Fruit fly (Drosophila melanogaster) whole organism, embryonic: Measurements from ENCODE around the gene twf.

Experiments used
- Abd-B ChIP-seq: fragments of 200-800 bp; sonication (Bioruptor generic); optimal IDR thresholded peaks from 2 replicates; lab custom pipeline; 2018; ENCODE audit warnings: missing biosample characterization, mild to moderate bottlenecking, missing genetic modification characterization, moderate library complexity
- CG1024 ChIP-seq: fragments of 200-800 bp; sonication (Bioruptor generic); IDR thresholded peaks from 2 replicates; pipeline ENCODE4 v1.3.6; 2022; ENCODE audit warnings: missing biosample characterization, missing genetic modification characterization
- CG10565 ChIP-seq: fragments of 200-800 bp; sonication (Bioruptor generic); optimal IDR thresholded peaks from 3 replicates; lab custom pipeline; 2016; ENCODE audit warnings: missing biosample characterization, mild to moderate bottlenecking, missing genetic modification characterization
- CG11085 ChIP-seq: fragments of 200-800 bp; sonication (Bioruptor generic); IDR thresholded peaks from 2 replicates; pipeline ENCODE4 v1.3.6; 2022; ENCODE audit warnings: missing biosample characterization, missing genetic modification characterization
- CG11247 ChIP-seq: fragments of 200-800 bp; sonication (Bioruptor generic); IDR thresholded peaks from 2 replicates; pipeline ENCODE4 v1.3.6; 2022; ENCODE audit warnings: missing biosample characterization, missing genetic modification characterization
- CG13894 ChIP-seq: fragments of 200-800 bp; sonication (Bioruptor generic); optimal IDR thresholded peaks from 3 replicates; lab custom pipeline; 2018; ENCODE audit warnings: missing biosample characterization, mild to moderate bottlenecking, missing genetic modification characterization, moderate library complexity
- CG1647 ChIP-seq: fragments of 200-800 bp; sonication (Bioruptor generic); optimal IDR thresholded peaks from 3 replicates; lab custom pipeline; 2016; ENCODE audit warnings: missing biosample characterization, missing genetic modification characterization
- CG17186 ChIP-seq: fragments of 200-800 bp; sonication (Bioruptor generic); optimal IDR thresholded peaks from 3 replicates; lab custom pipeline; 2017; ENCODE audit warnings: missing biosample characterization, missing genetic modification reagents, missing genetic modification characterization
- CG17359 ChIP-seq: fragments of 200-800 bp; sonication (Bioruptor generic); optimal IDR thresholded peaks from 3 replicates; lab custom pipeline; 2018; ENCODE audit warnings: missing biosample characterization, mild to moderate bottlenecking, missing genetic modification characterization, moderate library complexity
- CG17361 ChIP-seq: fragments of 200-800 bp; sonication (Bioruptor generic); IDR thresholded peaks from 3 replicates; pipeline ENCODE4 v1.3.6; 2022; ENCODE audit warnings: missing biosample characterization, missing genetic modification characterization
- CG32767 ChIP-seq: fragments of 200-800 bp; sonication (Bioruptor generic); IDR thresholded peaks from 2 replicates; pipeline ENCODE4 v1.3.6; 2022; ENCODE audit warnings: missing biosample characterization, missing genetic modification characterization
- CG4328 ChIP-seq: fragments of 200-800 bp; sonication (Bioruptor generic); optimal IDR thresholded peaks from 3 replicates; lab custom pipeline; 2017; ENCODE audit warnings: missing biosample characterization, missing genetic modification reagents, missing genetic modification characterization
- CG4360 ChIP-seq: fragments of 200-800 bp; sonication (Bioruptor generic); IDR thresholded peaks from 2 replicates; pipeline ENCODE4 v1.3.6; 2022; ENCODE audit warnings: missing biosample characterization, missing genetic modification characterization
- CG6765 ChIP-seq: fragments of 200-800 bp; sonication (Bioruptor generic); optimal IDR thresholded peaks from 3 replicates; lab custom pipeline; 2017; ENCODE audit warnings: missing biosample characterization, mild to moderate bottlenecking, missing genetic modification characterization
- CG6854 ChIP-seq: fragments of 200-800 bp; sonication (Bioruptor generic); optimal IDR thresholded peaks from 3 replicates; lab custom pipeline; 2017; ENCODE audit warnings: missing biosample characterization, mild to moderate bottlenecking, missing genetic modification characterization
- CG7556 ChIP-seq: fragments of 200-800 bp; sonication (Bioruptor generic); optimal IDR thresholded peaks from 2 replicates; lab custom pipeline; 2017; ENCODE audit warnings: missing biosample characterization, mild to moderate bottlenecking, missing genetic modification characterization
- CG7745 ChIP-seq: fragments of 200-800 bp; sonication (Bioruptor generic); optimal IDR thresholded peaks from 2 replicates; lab custom pipeline; 2018; ENCODE audit warnings: missing biosample characterization, mild to moderate bottlenecking, missing genetic modification characterization, moderate library complexity
- CG8765 ChIP-seq: fragments of 200-800 bp; sonication (Bioruptor generic); IDR thresholded peaks from 2 replicates; pipeline ENCODE4 v1.3.6; 2022; ENCODE audit warnings: missing biosample characterization, missing genetic modification characterization
- CoRest ChIP-seq: fragments of 200-800 bp; sonication (Bioruptor generic); optimal IDR thresholded peaks from 3 replicates; lab custom pipeline; 2018; ENCODE audit warnings: missing biosample characterization, mild to moderate bottlenecking, missing genetic modification characterization, moderate library complexity
- Dip2 ChIP-seq: fragments of 200-800 bp; sonication (Bioruptor generic); IDR thresholded peaks from 2 replicates; pipeline ENCODE4 v1.3.6; 2022; ENCODE audit warnings: missing biosample characterization, missing genetic modification characterization
- E2f2 ChIP-seq: fragments of 200-800 bp; sonication (Bioruptor generic); IDR thresholded peaks from 2 replicates; pipeline ENCODE4 v1.3.6; 2022; ENCODE audit warnings: missing biosample characterization, missing genetic modification characterization
- Hr39 ChIP-seq: fragments of >200 bp; optimal IDR thresholded peaks from 2 replicates; lab custom pipeline; 2017
- Hr78 ChIP-seq, 2 experiments: fragments of 200-800 bp in 1 of 2; fragments of >200 bp in 1 of 2; sonication (Bioruptor generic) in 1 of 2; optimal IDR thresholded peaks; 2 replicates each; lab custom pipeline; 2017 to 2019; ENCODE audit warnings: missing biosample characterization in 2 of 2, missing genetic modification characterization in 2 of 2, mild to moderate bottlenecking in 1 of 2, moderate library complexity in 1 of 2
- Lim3 ChIP-seq: fragments of 200-800 bp; sonication (Bioruptor generic); IDR thresholded peaks from 2 replicates; pipeline ENCODE4 v1.3.6; 2022; ENCODE audit warnings: missing biosample characterization, missing genetic modification characterization
- Lpt ChIP-seq: fragments of >200 bp; optimal IDR thresholded peaks from 2 replicates; lab custom pipeline; 2018; ENCODE audit warnings: missing biosample characterization, missing genetic modification characterization
- Meics ChIP-seq: fragments of 200-800 bp; sonication (Bioruptor generic); optimal IDR thresholded peaks from 2 replicates; lab custom pipeline; 2017; ENCODE audit warnings: missing biosample characterization, mild to moderate bottlenecking, missing genetic modification characterization
- NK7.1 ChIP-seq: fragments of 200-800 bp; sonication (Bioruptor generic); optimal IDR thresholded peaks from 3 replicates; lab custom pipeline; 2016; ENCODE audit warnings: missing biosample characterization, missing genetic modification characterization
- Nf-YB ChIP-seq: fragments of 200-800 bp; sonication (Bioruptor generic); optimal IDR thresholded peaks from 3 replicates; lab custom pipeline; 2019; ENCODE audit warnings: missing biosample characterization, mild to moderate bottlenecking, missing genetic modification characterization, moderate library complexity
- Opbp ChIP-seq: fragments of 200-800 bp; sonication (Bioruptor generic); IDR thresholded peaks from 3 replicates; pipeline ENCODE4 v1.3.6; 2022; ENCODE audit warnings: missing biosample characterization, missing genetic modification characterization; ENCODE audit not compliant: partially characterized antibody
- Side ChIP-seq: fragments of 200-800 bp; sonication (Bioruptor generic); optimal IDR thresholded peaks from 2 replicates; lab custom pipeline; 2016; ENCODE audit warnings: missing biosample characterization, missing genetic modification characterization
- Six4 ChIP-seq: fragments of 200-800 bp; sonication (Bioruptor generic); optimal IDR thresholded peaks from 2 replicates; lab custom pipeline; 2016; ENCODE audit warnings: missing biosample characterization, missing genetic modification characterization
- Sox102F ChIP-seq: fragments of 200-800 bp; sonication (Bioruptor generic); optimal IDR thresholded peaks from 2 replicates; lab custom pipeline; 2018; ENCODE audit warnings: missing biosample characterization, mild to moderate bottlenecking, missing genetic modification characterization, moderate library complexity
- al ChIP-seq: fragments of 200-800 bp; sonication (Bioruptor generic); IDR thresholded peaks from 2 replicates; pipeline ENCODE4 v1.3.6; 2022; ENCODE audit warnings: missing biosample characterization, missing genetic modification characterization
- chm ChIP-seq: fragments of 200-800 bp; sonication (Bioruptor generic); IDR thresholded peaks from 2 replicates; pipeline ENCODE4 v1.3.6; 2022; ENCODE audit warnings: missing biosample characterization, missing genetic modification characterization
- da ChIP-seq: fragments of 200-800 bp; sonication (Bioruptor generic); optimal IDR thresholded peaks from 2 replicates; lab custom pipeline; 2016; ENCODE audit warnings: missing biosample characterization, missing genetic modification characterization
- dmrt11E ChIP-seq: fragments of 200-800 bp; sonication (Bioruptor generic); optimal IDR thresholded peaks from 3 replicates; lab custom pipeline; 2018; ENCODE audit warnings: missing biosample characterization, mild to moderate bottlenecking, missing genetic modification characterization, moderate library complexity
- fru ChIP-seq: fragments of >200 bp; optimal IDR thresholded peaks from 2 replicates; lab custom pipeline; 2017
- ftz-f1 ChIP-seq: fragments of 200-800 bp; sonication (Bioruptor generic); optimal IDR thresholded peaks from 2 replicates; lab custom pipeline; 2016; ENCODE audit warnings: missing biosample characterization, missing genetic modification characterization
- gcm2 ChIP-seq: fragments of 200-800 bp; sonication (Bioruptor generic); optimal IDR thresholded peaks from 2 replicates; lab custom pipeline; 2016; ENCODE audit warnings: missing biosample characterization, missing genetic modification characterization
- gem ChIP-seq: fragments of 200-800 bp; sonication (Bioruptor generic); optimal IDR thresholded peaks from 2 replicates; lab custom pipeline; 2019; ENCODE audit warnings: missing biosample characterization, mild to moderate bottlenecking, missing genetic modification characterization, moderate library complexity
- gt ChIP-seq: fragments of 200-800 bp; sonication (Bioruptor generic); IDR thresholded peaks from 2 replicates; pipeline ENCODE4 v1.3.6; 2022; ENCODE audit warnings: missing biosample characterization, missing genetic modification characterization
- hbn ChIP-seq: fragments of 200-800 bp; sonication (Bioruptor generic); IDR thresholded peaks from 2 replicates; pipeline ENCODE4 v1.3.6; 2022; ENCODE audit warnings: missing biosample characterization, missing genetic modification characterization; ENCODE audit not compliant: partially characterized antibody
- lab ChIP-seq: fragments of 200-800 bp; sonication (Bioruptor generic); optimal IDR thresholded peaks from 3 replicates; lab custom pipeline; 2017; ENCODE audit warnings: missing biosample characterization, missing genetic modification characterization, mild to moderate bottlenecking, moderate library complexity, missing genetic modification reagents
- nerfin-1 ChIP-seq: fragments of 200-800 bp; sonication (Bioruptor generic); optimal IDR thresholded peaks from 3 replicates; lab custom pipeline; 2019; ENCODE audit warnings: missing biosample characterization, mild to moderate bottlenecking, missing genetic modification characterization, moderate library complexity
- p53 ChIP-seq: fragments of 200-800 bp; sonication (Bioruptor generic); optimal IDR thresholded peaks from 2 replicates; lab custom pipeline; 2016; ENCODE audit warnings: missing biosample characterization, missing genetic modification characterization
- run ChIP-seq: fragments of 200-800 bp; sonication (Bioruptor generic); optimal IDR thresholded peaks from 3 replicates; lab custom pipeline; 2018; ENCODE audit warnings: missing biosample characterization, mild to moderate bottlenecking, missing genetic modification characterization
- sens ChIP-seq: fragments of 200-800 bp; sonication (Bioruptor generic); peaks from one replicate; lab custom pipeline; 2016; ENCODE audit warnings: missing biosample characterization, missing genetic modification characterization
- seq ChIP-seq: fragments of 200-800 bp; sonication (Bioruptor generic); IDR thresholded peaks from 2 replicates; pipeline ENCODE4 v1.3.6; 2022; ENCODE audit warnings: missing biosample characterization, missing genetic modification characterization
- sim ChIP-seq: fragments of 200-800 bp; sonication (Bioruptor generic); IDR thresholded peaks from 2 replicates; pipeline ENCODE4 v1.3.6; 2022; ENCODE audit warnings: missing biosample characterization, missing genetic modification characterization
- sima ChIP-seq: fragments of 200-800 bp; sonication (Bioruptor generic); optimal IDR thresholded peaks from 2 replicates; lab custom pipeline; 2016; ENCODE audit warnings: missing biosample characterization, missing genetic modification characterization
- tin ChIP-seq: fragments of 200-800 bp; sonication (Bioruptor generic); optimal IDR thresholded peaks from 3 replicates; lab custom pipeline; 2016; ENCODE audit warnings: missing biosample characterization, missing genetic modification characterization
- tx ChIP-seq: fragments of 200-800 bp; sonication (Bioruptor generic); optimal IDR thresholded peaks from 2 replicates; lab custom pipeline; 2016; ENCODE audit warnings: missing biosample characterization, missing genetic modification characterization
- wek ChIP-seq: fragments of 200-800 bp; sonication (Bioruptor generic); optimal IDR thresholded peaks from 3 replicates; lab custom pipeline; 2018; ENCODE audit warnings: missing biosample characterization, mild to moderate bottlenecking, missing genetic modification characterization, moderate library complexity

The twf gene

dm6 chr3R:14077026-14077425, 45.4 kb upstream of the twf start (continued):
- TF ChIP-seq chm (no peak; the same call in 1 of the 2 replicates), Side (GFP tag; lab: Kevin White, UChicago) (no peak), CG10565 (GFP tag; lab: Kevin White, UChicago) (no peak), CG32767 (GFP tag; lab: Robert Waterston, UW) (no peak), CG4360 (GFP tag; lab: Robert Waterston, UW) (no peak), Opbp (no peak), Hr78 (GFP tag; optimal IDR thresholded peaks at IDR 0.05; lab: Kevin White, UChicago) (no peak), CG6854 (GFP tag; lab: Kevin White, UChicago) (peak; percentile 23), tx (GFP tag; lab: Kevin White, UChicago) (no peak), CoRest (tag; lab: Kevin White, UChicago) (peak; percentile 8), CG8765 (no peak), da (GFP tag; lab: Kevin White, UChicago) (no peak), CG17361 (GFP tag; lab: Robert Waterston, UW) (0 out of 3 replicates have a peak, but pooled peaks have one; percentile 15), sim (GFP tag; lab: Robert Waterston, UW) (no peak), NK7.1 (GFP tag; lab: Kevin White, UChicago) (no peak), dmrt11E (tag; lab: Kevin White, UChicago) (no peak), sima (GFP tag; lab: Kevin White, UChicago) (no peak), nerfin-1 (tag; lab: Kevin White, UChicago) (no peak), seq (GFP tag; lab: Robert Waterston, UW) (no peak), gt (no peak), Lim3 (no peak), Dip2 (no peak), CG13894 (tag; lab: Kevin White, UChicago) (no peak), CG17359 (peak; percentile 59), CG1647 (GFP tag; lab: Kevin White, UChicago) (no peak), CG6765 (no peak), hbn (GFP tag; lab: Robert Waterston, UW) (no peak), tin (GFP tag; lab: Kevin White, UChicago) (peak; percentile 49), lab (GFP tag; lab: Kevin White, UChicago) (peak; percentile 77), Sox102F (GFP tag; lab: Kevin White, UChicago) (peak; percentile 37), run (tag; lab: Kevin White, UChicago) (no peak), al (GFP tag; lab: Robert Waterston, UW) (no peak), Nf-YB (GFP tag; lab: Kevin White, UChicago) (no peak), sens (peak; percentile 83), E2f2 (GFP tag; lab: Robert Waterston, UW) (no peak), Six4 (GFP tag; lab: Kevin White, UChicago) (no peak), Lpt (GFP tag; lab: Kevin White, UChicago) (no peak), wek (GFP tag; lab: Kevin White, UChicago) (no peak), CG11085 (GFP tag; lab: Robert Waterston, UW) (no peak), Hr39 (no peak), CG7745 (no peak), p53 (GFP tag; lab: Kevin White, UChicago) (no peak), gcm2 (GFP tag; lab: Kevin White, UChicago) (no peak), Abd-B (peak; percentile 19), CG4328 (GFP tag; lab: Kevin White, UChicago) (peak; percentile 6), ftz-f1 (GFP tag; lab: Kevin White, UChicago) (no peak), Meics (GFP tag; lab: Kevin White, UChicago) (peak; percentile 34), CG17186 (GFP tag; lab: Kevin White, UChicago) (no peak), CG11247 (peak; percentile 66; the same call in 1 of the 2 replicates), fru (lab: Kevin White, UChicago) (no peak), CG7556 (GFP tag; lab: Kevin White, UChicago) (no peak), gem (tag; lab: Kevin White, UChicago) (peak; percentile 51), CG1024 (GFP tag; lab: Robert Waterston, UW) (peak; percentile 50)
